Fruit fly (Drosophila melanogaster) whole organism, larva: ENCODE results near the gene CG42366.

Experiments
- noc ChIP-seq: fragments of 200-800 bp; sonication (Bioruptor generic); optimal IDR thresholded peaks from 3 replicates; lab custom pipeline; 2019; ENCODE audit warnings: missing biosample characterization, mild to moderate bottlenecking, missing genetic modification characterization, moderate library complexity

CG42366 gene

dm6 chr2L:9924765-9925164 is at the start of gene CG42366, which contains the start of gene TbCMF46:
CG42366 (plus strand) TSS chr2L:9925161.
TbCMF46 (minus strand) TSS chr2L:9924865.
- no peak for TF ChIP-seq noc (tag; lab: Kevin White, UChicago)

- TF ChIP-seq noc (tag; lab: Kevin White, UChicago): no peak
Observed at dm6 chr2L:9882393-9882971, 42.5 kb upstream of the CG42366 start.

dm6 chr2L:9886086-9886485 is 38.9 kb upstream of the CG42366 start, which contains the start of gene nAChRalpha6:
nAChRalpha6 (minus strand) TSS chr2L:9886250.
- TF ChIP-seq noc (tag; lab: Kevin White, UChicago): no peak

- no peak for TF ChIP-seq noc (tag; lab: Kevin White, UChicago)
Observed at dm6 chr2L:9887856-9888269, 37.1 kb upstream of the CG42366 start, which contains the start of gene Fkbp59. Fkbp59 (plus strand) TSS chr2L:9888005.

dm6 chr2L:9890576-9890975 is 34.4 kb upstream of the CG42366 start, which contains the start of the genes CG34183 and CG4537:
CG34183 (minus strand) TSS chr2L:9890772.
CG4537 (plus strand) TSS chr2L:9890885.
- TF ChIP-seq noc (tag; lab: Kevin White, UChicago): no peak

dm6 chr2L:9893183-9893582 is 31.8 kb upstream of the CG42366 start, which contains the start of gene mtDNA-helicase:
mtDNA-helicase (minus strand) TSS chr2L:9893446.
- TF ChIP-seq noc (tag; lab: Kevin White, UChicago): no peak

dm6 chr2L:9894193-9894592 is 30.8 kb upstream of the CG42366 start:
- TF ChIP-seq noc (tag; lab: Kevin White, UChicago): no peak

dm6 chr2L:9894871-9895364 is 30.0 kb upstream of the CG42366 start, which contains the start of gene Bka:
Bka (plus strand) TSS chr2L:9895287.
- peak; percentile 52 for TF ChIP-seq noc (tag; lab: Kevin White, UChicago)

- peak; percentile 20 for TF ChIP-seq noc (tag; lab: Kevin White, UChicago)
Observed at dm6 chr2L:9897296-9897695, 27.7 kb upstream of the CG42366 start, which contains the start of gene RpS2. RpS2 (minus strand) TSS chr2L:9897552.

dm6 chr2L:9903028-9903427 is 21.9 kb upstream of the CG42366 start, which contains the start of gene Muc30E:
Muc30E (minus strand) TSS chr2L:9903128.
- TF ChIP-seq noc (tag; lab: Kevin White, UChicago): no peak

dm6 chr2L:9906641-9907040 is 18.3 kb upstream of the CG42366 start:
- no peak for TF ChIP-seq noc (tag; lab: Kevin White, UChicago)

- no peak for TF ChIP-seq noc (tag; lab: Kevin White, UChicago)
Observed at dm6 chr2L:9907320-9908256, 17.4 kb upstream of the CG42366 start.

dm6 chr2L:9908468-9908967 is 16.4 kb upstream of the CG42366 start, which contains the start of gene CG13124:
CG13124 (minus strand) TSS chr2L:9908633.
- TF ChIP-seq noc (tag; lab: Kevin White, UChicago): no peak

- TF ChIP-seq noc (tag; lab: Kevin White, UChicago): peak; percentile 25
Observed at dm6 chr2L:9911783-9912182, 13.2 kb upstream of the CG42366 start.

dm6 chr2L:9912570-9913260 is 12.2 kb upstream of the CG42366 start, which contains the start of the genes Etl1 and Srp54:
Etl1 (minus strand) TSS chr2L:9912608.
Srp54 (plus strand) TSS chr2L:9912911.
- no peak for TF ChIP-seq noc (tag; lab: Kevin White, UChicago)
